Worm (Caenorhabditis elegans): Measurements from ENCODE around the gene ZK1127.5.

DNA sequence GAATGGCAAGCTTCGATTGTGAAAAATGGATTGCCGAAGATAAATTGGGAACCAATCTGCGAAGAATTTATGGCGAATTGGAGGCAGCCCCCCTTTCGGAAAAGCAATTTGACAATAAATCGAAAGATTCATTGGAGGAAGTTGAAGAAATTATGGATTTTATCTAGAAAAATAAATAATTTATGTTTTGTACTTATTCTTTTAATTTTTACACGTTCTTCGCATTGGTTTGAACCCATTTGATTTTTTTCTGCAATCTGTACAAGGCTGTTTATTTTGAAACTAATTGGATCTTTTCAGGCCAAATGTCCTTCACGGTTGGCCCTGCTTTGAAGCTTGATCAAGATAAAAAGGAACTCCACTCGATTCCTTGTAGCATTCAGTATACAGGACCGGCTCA lies 2.5 kb downstream of the ZK1127.5 start, which contains the start of gene ZK1127.13:
- TF ChIP-seq fos-1 (tag; optimal IDR thresholded peaks at IDR 0.05): no peak
- TF ChIP-seq hmg-11 (tag; optimal IDR thresholded peaks at IDR 0.05): no peak
- no peak for TF ChIP-seq nhr-12 (tag; optimal IDR thresholded peaks at IDR 0.05)
- no peak for TF ChIP-seq snpc-4 (tag; optimal IDR thresholded peaks at IDR 0.05)
- no peak for TF ChIP-seq unc-62 (GFP tag; optimal IDR thresholded peaks at IDR 0.05)
- TF ChIP-seq nhr-43 (tag; optimal IDR thresholded peaks at IDR 0.05; ENCODE audit: poor library complexity, severe bottlenecking): no peak
- no peak for TF ChIP-seq mml-1 (tag; optimal IDR thresholded peaks at IDR 0.05)
- TF ChIP-seq egl-27 (tag; optimal IDR thresholded peaks at IDR 0.05): no peak
- no peak for TF ChIP-seq nhr-237 (tag; optimal IDR thresholded peaks at IDR 0.05)
- TF ChIP-seq skn-1 (tag; optimal IDR thresholded peaks at IDR 0.05): no peak
- no peak for TF ChIP-seq ceh-9 (tag; optimal IDR thresholded peaks at IDR 0.05)

Data from whole organism, L3 larva.